Worm (Caenorhabditis elegans): ENCODE data around the gene nipa-1.

DNA sequence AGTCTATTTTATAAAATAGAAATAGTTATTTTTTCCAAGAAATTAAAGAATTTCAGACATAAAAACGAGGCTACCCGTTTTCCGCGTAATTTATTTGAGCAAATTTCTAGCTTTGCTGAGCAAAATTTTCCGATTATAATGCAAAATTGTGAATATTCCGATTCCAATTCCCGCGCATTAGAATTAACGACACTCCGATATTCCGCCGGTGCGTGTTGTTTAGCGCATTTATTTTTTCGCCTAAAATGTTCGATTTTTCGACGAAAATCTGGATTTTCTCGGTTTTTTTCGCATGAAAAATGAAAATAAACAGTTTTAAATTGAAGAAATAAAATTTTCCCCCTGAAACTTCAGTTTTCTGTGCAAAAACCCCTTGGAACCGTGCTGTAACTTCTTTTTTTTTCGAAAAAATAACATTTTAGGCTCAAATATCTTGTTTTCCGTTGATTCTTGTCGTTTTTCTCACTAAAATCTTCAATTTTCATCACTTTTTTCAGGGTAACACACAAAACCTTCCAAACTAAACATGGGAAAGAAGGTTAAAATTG, 56.8 kb downstream of the nipa-1 start, which contains the start of gene H06I04.3:
- TF ChIP-seq dpl-1 (GFP tag; optimal IDR thresholded peaks at IDR 0.05) = peak; percentile 77 to 91 (median 85)
- TF ChIP-seq ceh-82 (tag; optimal IDR thresholded peaks at IDR 0.05) = peak in 2 of 3 experiments; percentile 27 to 34
- no peak for TF ChIP-seq sox-4 (tag; optimal IDR thresholded peaks at IDR 0.05)

Measured in whole organism, L1 larva.